Fruit fly (Drosophila melanogaster) Kc167 (cell line): ENCODE measurements around the gene Ocho.

ENCODE experiments used
- insv ChIP-seq: fragments of >200 bp; optimal IDR thresholded peaks from 3 replicates; lab custom pipeline; 2018; ENCODE audit warnings: missing external identifiers
- psq ChIP-seq: fragments of >200 bp; optimal IDR thresholded peaks from 2 replicates; lab custom pipeline; 2017; ENCODE audit warnings: missing external identifiers

dm6 chr3L:15011142-15011541 lies 36.5 kb downstream of the Ocho start:
- TF ChIP-seq psq (lab: Kevin White, UChicago) (no peak), insv (no peak)
